Fruit fly (Drosophila melanogaster): ENCODE results near the gene CG31274.
A peak's percentile ranks its signal among the peaks of the same experiment; 100 is the strongest.

The CG31274 gene

DNA sequence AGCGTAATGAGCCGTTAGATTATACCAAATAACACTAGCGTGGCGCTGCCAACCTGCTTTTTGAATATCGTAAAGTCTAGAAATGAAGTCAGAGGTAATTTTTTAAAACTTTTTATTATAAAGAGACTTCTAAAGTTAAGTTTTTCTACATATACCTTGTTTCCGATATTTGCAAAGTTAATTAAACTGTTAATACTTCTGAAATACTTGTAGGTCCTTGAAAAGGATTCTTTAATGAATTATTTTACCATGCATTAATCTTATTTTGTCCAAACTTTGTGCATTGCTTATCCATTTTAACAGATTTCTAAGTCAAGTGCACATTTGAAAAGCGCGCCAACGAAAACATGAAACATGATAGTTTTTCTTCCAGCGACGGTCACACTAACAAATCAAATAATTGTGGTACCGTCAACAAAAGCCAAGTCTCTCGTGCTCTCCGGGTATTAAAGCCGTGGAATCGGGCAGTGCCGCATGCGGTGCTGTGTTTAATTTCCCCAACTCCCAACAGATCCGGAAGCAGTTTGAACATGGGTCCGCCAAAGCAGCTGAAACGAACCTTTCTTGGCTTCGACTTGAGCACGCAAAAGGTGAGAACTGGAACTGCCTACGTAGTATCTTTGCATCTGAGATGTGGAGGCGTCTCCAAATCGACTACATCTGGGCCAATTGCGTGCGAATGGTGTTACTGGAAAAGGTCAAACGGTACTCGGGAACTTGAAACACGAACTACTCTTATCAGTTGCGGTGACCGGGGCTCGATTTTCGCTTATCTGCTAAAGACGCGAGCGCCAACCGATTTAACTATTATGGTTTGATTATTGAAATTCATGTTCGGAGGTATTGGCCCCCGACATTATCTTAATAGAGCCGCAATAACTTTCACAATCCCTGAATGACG is 3.5 kb downstream of the CG31274 start, which contains the start of the genes EMC2A and CG3534 (continued):
- TF ChIP-seq CG6254 (GFP tag; optimal IDR thresholded peaks at IDR 0.05) (no peak), Nf-YA (GFP tag; IDR thresholded peaks at IDR 0.05) (no peak), CG10959 (GFP tag; IDR thresholded peaks at IDR 0.05) (no peak), nau (GFP tag; optimal IDR thresholded peaks at IDR 0.05) (no peak), Optix (GFP tag; IDR thresholded peaks at IDR 0.05) (no peak), Hr78 (GFP tag; optimal IDR thresholded peaks at IDR 0.05) (peak in 1 of 2 experiments; percentile 87), Adf1 (GFP tag; IDR thresholded peaks at IDR 0.05) (no peak), CG17568 (GFP tag; optimal IDR thresholded peaks at IDR 0.05) (no peak), MTF-1 (GFP tag; optimal IDR thresholded peaks at IDR 0.05; ENCODE audit: borderline replicate concordance) (no peak), CG5245 (GFP tag; optimal IDR thresholded peaks at IDR 0.05) (no peak), CG4328 (GFP tag; optimal IDR thresholded peaks at IDR 0.05) (no peak), repo (GFP tag; optimal IDR thresholded peaks at IDR 0.05) (no peak), sima (GFP tag; optimal IDR thresholded peaks at IDR 0.05) (no peak), BtbVII (GFP tag; optimal IDR thresholded peaks at IDR 0.05) (no peak), dmrt99B (tag; optimal IDR thresholded peaks at IDR 0.05) (no peak), Tbp (GFP tag; optimal IDR thresholded peaks at IDR 0.05) (no peak), CG7786 (GFP tag; optimal IDR thresholded peaks at IDR 0.05) (no peak), CG12236 (GFP tag; optimal IDR thresholded peaks at IDR 0.05) (no peak), CG7839 (tag; optimal IDR thresholded peaks at IDR 0.05) (peak; percentile 54), stwl (tag; optimal IDR thresholded peaks at IDR 0.05) (peak; percentile 76), sens (GFP tag) (peak; percentile 86), kni (GFP tag; optimal IDR thresholded peaks at IDR 0.05) (no peak), hth (optimal IDR thresholded peaks at IDR 0.05) (no peak), CG31388 (GFP tag; optimal IDR thresholded peaks at IDR 0.05) (no peak), Sin3A (optimal IDR thresholded peaks at IDR 0.05) (peak; percentile 59), CG33213 (GFP tag; optimal IDR thresholded peaks at IDR 0.05) (no peak), CG10431 (GFP tag; optimal IDR thresholded peaks at IDR 0.05) (no peak), CG1603 (tag; optimal IDR thresholded peaks at IDR 0.05) (peak; percentile 21), TFAM (GFP tag; optimal IDR thresholded peaks at IDR 0.05) (no peak), Max (GFP tag; optimal IDR thresholded peaks at IDR 0.05) (peak; percentile 21), cato (GFP tag; optimal IDR thresholded peaks at IDR 0.05; ENCODE audit: borderline replicate concordance) (no peak), CG1792 (GFP tag; optimal IDR thresholded peaks at IDR 0.05) (no peak), CG6813 (GFP tag; optimal IDR thresholded peaks at IDR 0.05) (no peak), bcd (GFP tag; optimal IDR thresholded peaks at IDR 0.05) (peak; percentile 41), CG12659 (GFP tag; optimal IDR thresholded peaks at IDR 0.05) (peak; percentile 2), CG30431 (GFP tag; optimal IDR thresholded peaks at IDR 0.05) (no peak), CG11696 (GFP tag; IDR thresholded peaks at IDR 0.05) (no peak), CG2202 (tag; optimal IDR thresholded peaks at IDR 0.05) (no peak), eve (GFP tag; optimal IDR thresholded peaks at IDR 0.05) (no peak), CG30403 (GFP tag; optimal IDR thresholded peaks at IDR 0.05) (peak; percentile 25), Eip74EF (GFP tag; optimal IDR thresholded peaks at IDR 0.05) (peak in 1 of 2 experiments; percentile 56), pho (GFP tag; optimal IDR thresholded peaks at IDR 0.05) (no peak), ato (GFP tag; IDR thresholded peaks at IDR 0.05; ENCODE audit: partially characterized antibody) (no peak), Usf (GFP tag; optimal IDR thresholded peaks at IDR 0.05) (no peak), ranshi (GFP tag; IDR thresholded peaks at IDR 0.05) (0 out of 2 replicates have a peak, but pooled peaks have one; percentile 47), hkb (optimal IDR thresholded peaks at IDR 0.05) (no peak), hkb (GFP tag; IDR thresholded peaks at IDR 0.05) (peak; percentile 4), Chrac-16 (GFP tag; optimal IDR thresholded peaks at IDR 0.05) (no peak), CG6654 (GFP tag; optimal IDR thresholded peaks at IDR 0.05) (no peak), CG2116 (GFP tag; optimal IDR thresholded peaks at IDR 0.05) (no peak)
